Fruit fly (Drosophila melanogaster) whole organism, embryonic: ENCODE results near the gene eIF3i.

ENCODE experiments used
- Abd-B ChIP-seq: fragments of 200-800 bp; sonication (Bioruptor generic); optimal IDR thresholded peaks from 2 replicates; lab custom pipeline; 2018; ENCODE audit warnings: missing biosample characterization, mild to moderate bottlenecking, missing genetic modification characterization, moderate library complexity
- Atf6 ChIP-seq: fragments of 200-800 bp; sonication (Bioruptor generic); IDR thresholded peaks from 2 replicates; pipeline ENCODE4 v1.3.6; 2022; ENCODE audit warnings: missing biosample characterization, missing genetic modification characterization
- CG10209 ChIP-seq: fragments of 200-800 bp; sonication (Bioruptor generic); optimal IDR thresholded peaks from 3 replicates; lab custom pipeline; 2017; ENCODE audit warnings: missing biosample characterization, mild to moderate bottlenecking, missing genetic modification characterization, missing genetic modification reagents
- CG10267 ChIP-seq: fragments of 200-800 bp; sonication (Bioruptor generic); optimal IDR thresholded peaks from 2 replicates; lab custom pipeline; 2018; ENCODE audit warnings: missing biosample characterization, mild to moderate bottlenecking, missing genetic modification characterization, moderate library complexity
- CG10321 ChIP-seq: fragments of 200-800 bp; sonication (Bioruptor generic); IDR thresholded peaks from 2 replicates; pipeline ENCODE4 v1.3.6; 2022; ENCODE audit warnings: missing biosample characterization, missing genetic modification characterization
- CG10366 ChIP-seq: fragments of 200-800 bp; sonication (Bioruptor generic); IDR thresholded peaks from 2 replicates; pipeline ENCODE4 v1.3.6; 2022; ENCODE audit warnings: missing biosample characterization, missing genetic modification characterization
- CG10654 ChIP-seq: fragments of 200-800 bp; sonication (Bioruptor generic); optimal IDR thresholded peaks from 2 replicates; lab custom pipeline; 2016; ENCODE audit warnings: missing biosample characterization, missing genetic modification characterization
- CG11456 ChIP-seq: fragments of 200-800 bp; sonication (Bioruptor generic); IDR thresholded peaks from 3 replicates; pipeline ENCODE4 v1.3.6; 2022; ENCODE audit warnings: missing biosample characterization, missing genetic modification characterization
- CG12391 ChIP-seq: fragments of 200-800 bp; sonication (Bioruptor generic); optimal IDR thresholded peaks from 3 replicates; lab custom pipeline; 2018; ENCODE audit warnings: missing biosample characterization, mild to moderate bottlenecking, missing genetic modification characterization, moderate library complexity
- CG14965 ChIP-seq: fragments of 200-800 bp; sonication (Bioruptor generic); optimal IDR thresholded peaks from 2 replicates; lab custom pipeline; 2016; ENCODE audit warnings: missing biosample characterization, missing genetic modification characterization, borderline replicate concordance
- CG15514 ChIP-seq: fragments of 200-800 bp; sonication (Bioruptor generic); optimal IDR thresholded peaks from 3 replicates; lab custom pipeline; 2017; ENCODE audit warnings: missing biosample characterization, missing genetic modification characterization, mild to moderate bottlenecking, moderate library complexity, missing genetic modification reagents
- CG1603 ChIP-seq: fragments of 200-800 bp; sonication (Bioruptor generic); optimal IDR thresholded peaks from 2 replicates; lab custom pipeline; 2019; ENCODE audit warnings: missing biosample characterization, mild to moderate bottlenecking, missing genetic modification characterization, moderate library complexity
- CG1647 ChIP-seq: fragments of 200-800 bp; sonication (Bioruptor generic); optimal IDR thresholded peaks from 3 replicates; lab custom pipeline; 2016; ENCODE audit warnings: missing biosample characterization, missing genetic modification characterization
- CG17359 ChIP-seq: fragments of 200-800 bp; sonication (Bioruptor generic); optimal IDR thresholded peaks from 3 replicates; lab custom pipeline; 2018; ENCODE audit warnings: missing biosample characterization, mild to moderate bottlenecking, missing genetic modification characterization, moderate library complexity
- CG2889 ChIP-seq: fragments of 200-800 bp; sonication (Bioruptor generic); IDR thresholded peaks from 3 replicates; pipeline ENCODE4 v1.3.6; 2022; ENCODE audit warnings: missing biosample characterization, missing genetic modification characterization
- CG3847 ChIP-seq: fragments of 200-800 bp; sonication (Bioruptor generic); IDR thresholded peaks from 2 replicates; pipeline ENCODE4 v1.3.6; 2022; ENCODE audit warnings: missing biosample characterization, missing genetic modification characterization
- CG4282 ChIP-seq: fragments of 200-800 bp; sonication (Bioruptor generic); optimal IDR thresholded peaks from 2 replicates; lab custom pipeline; 2016; ENCODE audit warnings: missing biosample characterization, missing genetic modification characterization
- CG4617 ChIP-seq: fragments of 200-800 bp; sonication (Bioruptor generic); optimal IDR thresholded peaks from 3 replicates; lab custom pipeline; 2016; ENCODE audit warnings: missing biosample characterization, missing genetic modification characterization, borderline replicate concordance
- CG7372 ChIP-seq: fragments of 200-800 bp; sonication (Bioruptor generic); IDR thresholded peaks from 2 replicates; pipeline ENCODE4 v1.3.6; 2022; ENCODE audit warnings: missing biosample characterization, missing genetic modification characterization
- CG7963 ChIP-seq: fragments of 200-800 bp; sonication (Bioruptor generic); IDR thresholded peaks from 3 replicates; pipeline ENCODE4 v1.3.6; 2022; ENCODE audit warnings: missing biosample characterization, missing genetic modification characterization; ENCODE audit not compliant: partially characterized antibody
- Chrac-16 ChIP-seq: fragments of 200-800 bp; sonication (Bioruptor generic); optimal IDR thresholded peaks from 3 replicates; lab custom pipeline; 2016; ENCODE audit warnings: missing biosample characterization, missing genetic modification characterization
- D19B ChIP-seq: fragments of 200-800 bp; sonication (Bioruptor generic); optimal IDR thresholded peaks from 2 replicates; lab custom pipeline; 2017; ENCODE audit warnings: missing biosample characterization, mild to moderate bottlenecking, missing genetic modification characterization
- Dad ChIP-seq: fragments of 200-800 bp; sonication (Bioruptor generic); optimal IDR thresholded peaks from 3 replicates; lab custom pipeline; 2016; ENCODE audit warnings: missing biosample characterization, missing genetic modification characterization
- Dek ChIP-seq: fragments of 200-800 bp; sonication (Bioruptor generic); optimal IDR thresholded peaks from 3 replicates; lab custom pipeline; 2019; ENCODE audit warnings: missing biosample characterization, mild to moderate bottlenecking, missing genetic modification characterization, moderate library complexity
- Dip3 ChIP-seq: fragments of 200-800 bp; sonication (Bioruptor generic); optimal IDR thresholded peaks from 3 replicates; lab custom pipeline; 2016; ENCODE audit warnings: missing biosample characterization, missing genetic modification characterization
- E2f1 ChIP-seq: fragments of 200-800 bp; sonication (Bioruptor generic); IDR thresholded peaks from 2 replicates; pipeline ENCODE4 v1.3.6; 2022; ENCODE audit warnings: missing biosample characterization, missing genetic modification characterization
- HLH3B ChIP-seq: fragments of 200-800 bp; sonication (Bioruptor generic); IDR thresholded peaks from 2 replicates; pipeline ENCODE4 v1.3.6; 2022; ENCODE audit warnings: missing biosample characterization, missing genetic modification characterization
- MESR4 ChIP-seq: fragments of 200-800 bp; sonication (Bioruptor generic); optimal IDR thresholded peaks from 2 replicates; lab custom pipeline; 2018; ENCODE audit warnings: missing biosample characterization, mild to moderate bottlenecking, missing genetic modification characterization, moderate library complexity
- Mad ChIP-seq: fragments of 200-800 bp; sonication (Bioruptor generic); optimal IDR thresholded peaks from 2 replicates; lab custom pipeline; 2016; ENCODE audit warnings: missing biosample characterization, missing genetic modification characterization
- Mrtf ChIP-seq: fragments of 200-800 bp; sonication (Bioruptor generic); IDR thresholded peaks from 3 replicates; pipeline ENCODE4 v1.3.6; 2022; ENCODE audit warnings: missing biosample characterization, missing genetic modification characterization
- NC2α ChIP-seq: fragments of 200-800 bp; sonication (Bioruptor generic); optimal IDR thresholded peaks from 2 replicates; lab custom pipeline; 2016; ENCODE audit warnings: missing biosample characterization, missing genetic modification characterization
- NC2β ChIP-seq: fragments of 200-800 bp; sonication (Bioruptor generic); optimal IDR thresholded peaks from 2 replicates; lab custom pipeline; 2016; ENCODE audit warnings: missing biosample characterization, missing genetic modification characterization
- Nf-YB ChIP-seq: fragments of 200-800 bp; sonication (Bioruptor generic); optimal IDR thresholded peaks from 3 replicates; lab custom pipeline; 2019; ENCODE audit warnings: missing biosample characterization, mild to moderate bottlenecking, missing genetic modification characterization, moderate library complexity
- Opbp ChIP-seq: fragments of 200-800 bp; sonication (Bioruptor generic); IDR thresholded peaks from 3 replicates; pipeline ENCODE4 v1.3.6; 2022; ENCODE audit warnings: missing biosample characterization, missing genetic modification characterization; ENCODE audit not compliant: partially characterized antibody
- Optix ChIP-seq: fragments of 200-800 bp; sonication (Bioruptor generic); IDR thresholded peaks from 3 replicates; pipeline ENCODE4 v1.3.6; 2022; ENCODE audit warnings: missing biosample characterization, missing genetic modification characterization
- TFAM ChIP-seq: fragments of 200-800 bp; sonication (Bioruptor generic); optimal IDR thresholded peaks from 2 replicates; lab custom pipeline; 2017; ENCODE audit warnings: missing biosample characterization, missing genetic modification characterization, inconsistent platforms
- Taf1 ChIP-seq: fragments of 200-800 bp; sonication (Bioruptor generic); IDR thresholded peaks from 2 replicates; pipeline ENCODE4 v1.3.6; 2022; ENCODE audit warnings: missing biosample characterization, missing genetic modification characterization
- ab ChIP-seq: fragments of 200-800 bp; sonication (Bioruptor generic); optimal IDR thresholded peaks from 2 replicates; lab custom pipeline; 2016; ENCODE audit warnings: missing biosample characterization, missing genetic modification characterization
- ato ChIP-seq: fragments of 200-800 bp; sonication (Bioruptor generic); IDR thresholded peaks from 2 replicates; pipeline ENCODE4 v1.3.6; 2022; ENCODE audit warnings: missing biosample characterization, missing genetic modification characterization; ENCODE audit not compliant: partially characterized antibody
- dati ChIP-seq: fragments of 200-800 bp; sonication (Bioruptor generic); IDR thresholded peaks from 2 replicates; pipeline ENCODE4 v1.3.6; 2022; ENCODE audit warnings: missing biosample characterization, missing genetic modification characterization
- disco-r ChIP-seq: fragments of 200-800 bp; sonication (Bioruptor generic); optimal IDR thresholded peaks from 2 replicates; lab custom pipeline; 2016; ENCODE audit warnings: missing biosample characterization, missing genetic modification characterization
- dysf ChIP-seq: fragments of 200-800 bp; sonication (Bioruptor generic); IDR thresholded peaks from 3 replicates; pipeline ENCODE4 v1.3.6; 2022; ENCODE audit warnings: missing biosample characterization, missing genetic modification characterization
- gsb-n ChIP-seq: fragments of 200-800 bp; sonication (Bioruptor generic); optimal IDR thresholded peaks from 3 replicates; lab custom pipeline; 2018; ENCODE audit warnings: missing biosample characterization, mild to moderate bottlenecking, missing genetic modification characterization
- kay ChIP-seq: fragments of 200-800 bp; sonication (Bioruptor generic); optimal IDR thresholded peaks from 2 replicates; lab custom pipeline; 2016; ENCODE audit warnings: missing biosample characterization, missing genetic modification characterization
- ken ChIP-seq: fragments of 200-800 bp; sonication (Bioruptor generic); IDR thresholded peaks from 3 replicates; pipeline ENCODE4 v1.3.6; 2022; ENCODE audit warnings: missing biosample characterization, missing genetic modification characterization
- org-1 ChIP-seq: fragments of 200-800 bp; sonication (Bioruptor generic); optimal IDR thresholded peaks from 2 replicates; lab custom pipeline; 2017; ENCODE audit warnings: missing biosample characterization, missing genetic modification characterization
- scrt ChIP-seq: fragments of 200-800 bp; sonication (Bioruptor generic); optimal IDR thresholded peaks from 2 replicates; lab custom pipeline; 2018; ENCODE audit warnings: missing biosample characterization, mild to moderate bottlenecking, missing genetic modification characterization, moderate library complexity
- toy ChIP-seq: fragments of 200-800 bp; sonication (Bioruptor generic); IDR thresholded peaks from 2 replicates; pipeline ENCODE4 v1.3.6; 2022; ENCODE audit warnings: missing biosample characterization, missing genetic modification characterization
- wek ChIP-seq: fragments of 200-800 bp; sonication (Bioruptor generic); optimal IDR thresholded peaks from 3 replicates; lab custom pipeline; 2018; ENCODE audit warnings: missing biosample characterization, mild to moderate bottlenecking, missing genetic modification characterization, moderate library complexity
- zfh2 ChIP-seq: fragments of 200-800 bp; sonication (Bioruptor generic); optimal IDR thresholded peaks from 2 replicates; lab custom pipeline; 2016; ENCODE audit warnings: missing biosample characterization, missing genetic modification characterization

The eIF3i gene

dm6 chr2L:4976988-4977551, 9.5 kb upstream of the eIF3i start, which contains the start of the genes Gmd and CG3792 (continued):
- TF ChIP-seq scrt (GFP tag; lab: Kevin White, UChicago), result no peak
- TF ChIP-seq Mrtf (GFP tag; lab: Robert Waterston, UW), result peak; percentile 92
- TF ChIP-seq Taf1, result peak; percentile 95
- peak; percentile 90 for TF ChIP-seq toy (GFP tag; lab: Robert Waterston, UW)
- peak; percentile 97 for TF ChIP-seq dysf
- TF ChIP-seq CG11456 (GFP tag; lab: Robert Waterston, UW), result peak; percentile 96
- peak; percentile 89 for TF ChIP-seq zfh2
- TF ChIP-seq CG3847 (GFP tag; lab: Robert Waterston, UW), result peak; percentile 97
- TF ChIP-seq CG12391, result peak; percentile 94
- TF ChIP-seq Abd-B (GFP tag; lab: Kevin White, UChicago), result peak; percentile 86
- TF ChIP-seq Dek (tag; lab: Kevin White, UChicago), result peak; percentile 91
- TF ChIP-seq CG4282 (GFP tag; lab: Kevin White, UChicago), result peak; percentile 96
- peak; percentile 39 for TF ChIP-seq CG14965
- TF ChIP-seq ab (GFP tag; lab: Kevin White, UChicago), result peak; percentile 84
- peak; percentile 54; the same call in 1 of the 2 replicates for TF ChIP-seq ato (GFP tag; lab: Robert Waterston, UW)
- peak; percentile 12 for TF ChIP-seq MESR4 (GFP tag; lab: Kevin White, UChicago)
- TF ChIP-seq CG15514 (GFP tag; lab: Kevin White, UChicago), result peak; percentile 88
- TF ChIP-seq Mad (GFP tag; lab: Kevin White, UChicago), result peak; percentile 90
- TF ChIP-seq Nf-YB (GFP tag; lab: Kevin White, UChicago), result peak; percentile 82
- TF ChIP-seq CG1603, result peak; percentile 71
- peak; percentile 96 for TF ChIP-seq E2f1
- peak; percentile 65 for TF ChIP-seq wek
- peak; percentile 90 for TF ChIP-seq CG1647
- peak; percentile 81 for TF ChIP-seq Optix
- peak; percentile 97 for TF ChIP-seq Atf6 (GFP tag; lab: Robert Waterston, UW)
- peak; percentile 85 for TF ChIP-seq D19B (GFP tag; lab: Kevin White, UChicago)
- peak; percentile 92 for TF ChIP-seq Dip3
- peak; percentile 98 for TF ChIP-seq CG10267 (tag; lab: Kevin White, UChicago)
- peak; percentile 91 for TF ChIP-seq org-1
- TF ChIP-seq Opbp (GFP tag; lab: Robert Waterston, UW), result peak; percentile 53; the same call in 2 of the 3 replicates
- peak; percentile 81 for TF ChIP-seq CG10321 (GFP tag; lab: Robert Waterston, UW)
- peak; percentile 92 for TF ChIP-seq CG4617 (GFP tag; lab: Kevin White, UChicago)
- TF ChIP-seq CG10209 (GFP tag; lab: Kevin White, UChicago), result peak; percentile 94
- peak; percentile 95 for TF ChIP-seq CG17359 (tag; lab: Kevin White, UChicago)
- TF ChIP-seq Chrac-16 (GFP tag; lab: Kevin White, UChicago), result peak; percentile 91
- TF ChIP-seq gsb-n (tag; lab: Kevin White, UChicago), result peak; percentile 93
- TF ChIP-seq TFAM (GFP tag; lab: Kevin White, UChicago), result peak; percentile 69
- TF ChIP-seq CG10366 (GFP tag; lab: Robert Waterston, UW), result peak; percentile 94
- TF ChIP-seq NC2α (GFP tag; lab: Kevin White, UChicago), result peak; percentile 90
- TF ChIP-seq Dad (GFP tag; lab: Kevin White, UChicago), result peak; percentile 94
- peak; percentile 95 for TF ChIP-seq HLH3B (GFP tag; lab: Robert Waterston, UW)
- TF ChIP-seq CG7372 (GFP tag; lab: Robert Waterston, UW), result peak; percentile 96
- peak; percentile 76 for TF ChIP-seq CG7963 (GFP tag; lab: Robert Waterston, UW)
- peak; percentile 85 for TF ChIP-seq disco-r (GFP tag; lab: Kevin White, UChicago)
- TF ChIP-seq CG2889 (GFP tag; lab: Robert Waterston, UW), result peak; percentile 92
- peak; percentile 95 for TF ChIP-seq ken (GFP tag; lab: Robert Waterston, UW)
- peak; percentile 92 for TF ChIP-seq CG10654
- TF ChIP-seq kay (GFP tag; lab: Kevin White, UChicago), result peak; percentile 96
- TF ChIP-seq NC2β (GFP tag; lab: Kevin White, UChicago), result peak; percentile 91
- TF ChIP-seq dati, result peak; percentile 84
